Fruit fly (Drosophila melanogaster) whole organism, pupa: ENCODE measurements around the gene subdued.

Experiments
- CG34367 ChIP-seq: fragments of 200-800 bp; sonication (Bioruptor generic); optimal IDR thresholded peaks from 2 replicates; lab custom pipeline; 2018; ENCODE audit warnings: missing biosample characterization, mild to moderate bottlenecking, missing genetic modification characterization
- EcR ChIP-seq: fragments of 200-800 bp; sonication (Bioruptor generic); optimal IDR thresholded peaks from 3 replicates; lab custom pipeline; 2019; ENCODE audit warnings: missing biosample characterization, missing genetic modification characterization, mild to moderate bottlenecking, moderate library complexity, missing genetic modification reagents
- Pif1A ChIP-seq: fragments of 200-800 bp; sonication (Bioruptor generic); optimal IDR thresholded peaks from 3 replicates; lab custom pipeline; 2016; ENCODE audit warnings: missing biosample characterization, missing genetic modification characterization
- gl ChIP-seq: fragments of 200-800 bp; sonication (Bioruptor generic); optimal IDR thresholded peaks from 2 replicates; lab custom pipeline; 2018; ENCODE audit warnings: missing biosample characterization, mild to moderate bottlenecking, missing genetic modification characterization

DNA sequence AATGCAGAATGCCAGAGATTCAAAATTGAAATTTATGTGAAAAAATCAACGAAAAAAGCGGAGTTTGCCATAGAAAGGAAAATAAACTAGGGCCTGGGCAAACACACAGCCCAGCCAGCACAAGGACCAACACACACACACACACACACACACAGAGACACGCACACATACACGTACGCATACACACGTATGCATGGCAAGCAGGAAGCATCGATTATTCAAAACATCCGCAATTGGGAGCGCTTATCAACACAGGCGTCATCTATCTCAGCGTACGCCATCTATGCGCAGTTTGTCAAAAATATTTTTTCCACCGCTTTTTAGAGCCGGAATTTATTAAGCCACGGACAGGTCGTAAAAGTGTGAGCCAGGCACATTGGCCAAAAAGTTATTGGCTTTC is 37.3 kb upstream of the subdued start:
- no peak for TF ChIP-seq EcR
- TF ChIP-seq CG34367 (tag; lab: Kevin White, UChicago) = no peak
- no peak for TF ChIP-seq Pif1A (GFP tag; lab: Kevin White, UChicago)
- TF ChIP-seq gl (tag; lab: Kevin White, UChicago) = no peak
